Fruit fly (Drosophila melanogaster): ENCODE data around the gene CG9449.

- TF ChIP-seq CG8478 (optimal IDR thresholded peaks at IDR 0.05): no peak
- TF ChIP-seq CTCF (optimal IDR thresholded peaks at IDR 0.05): no peak
Measured at dm6 chr3L:19499334-19499733, 1.8 kb upstream of the CG9449 start.
